Worm (Caenorhabditis elegans) whole organism, young adult: Measurements from ENCODE around the gene acly-1.

Experiments
- B0336.3 ChIP-seq: fragments of 200-800 bp; sonication (Bioruptor generic); IDR thresholded peaks from 2 replicates; pipeline ENCODE4 v1.3.6; 2022; ENCODE audit warnings: missing genetic modification characterization, missing compliant biosample characterization
- K11D2.4 ChIP-seq: fragments of 200-800 bp; sonication (Bioruptor generic); IDR thresholded peaks from 2 replicates; pipeline ENCODE4 v1.3.6; 2022; ENCODE audit warnings: missing genetic modification reagents, missing genetic modification characterization, missing compliant biosample characterization
- Y53F4B.3 ChIP-seq: fragments of 200-800 bp; sonication (Bioruptor generic); IDR thresholded peaks from 2 replicates; pipeline ENCODE4 v1.3.6; 2022; ENCODE audit warnings: missing genetic modification reagents, missing genetic modification characterization, missing compliant biosample characterization
- Y56A3A.18 ChIP-seq: fragments of 200-800 bp; sonication (Bioruptor generic); IDR thresholded peaks from 2 replicates; pipeline ENCODE4 v1.3.6; 2022; ENCODE audit warnings: missing genetic modification reagents, missing genetic modification characterization, missing compliant biosample characterization
- ama-1 ChIP-seq, 3 experiments: fragments of 150-350 bp in 1 of 3; sonication (generic microtip) in 2 of 3; optimal IDR thresholded peaks; 2 replicates each; lab custom pipeline; 2014 to 2018; ENCODE audit warnings: missing biosample characterization in 2 of 3, missing genetic modification characterization in 2 of 3, missing genetic modification reagents in 2 of 3
- cebp-1 ChIP-seq, 2 experiments: fragments of 200-800 bp in 1 of 2; sonication (Bioruptor generic) in 1 of 2; sonication (generic microtip) in 1 of 2; IDR thresholded peaks in 1 of 2; optimal IDR thresholded peaks in 1 of 2; 2 replicates each; pipeline versions ENCODE4 v1.3.6 to Lab custom; 2017 to 2022; ENCODE audit warnings: missing compliant biosample characterization in 2 of 2, missing genetic modification characterization in 2 of 2, mild to moderate bottlenecking in 1 of 2, missing genetic modification reagents in 1 of 2, moderate library complexity in 1 of 2
- ceh-27 ChIP-seq: fragments of 200-800 bp; sonication (Bioruptor generic); optimal IDR thresholded peaks from 2 replicates; lab custom pipeline; 2018; ENCODE audit warnings: mild to moderate bottlenecking, missing genetic modification characterization, moderate library complexity, missing compliant biosample characterization
- egrh-3 ChIP-seq: fragments of 200-800 bp; sonication (Bioruptor generic); IDR thresholded peaks from 2 replicates; pipeline ENCODE4 v1.3.6; 2022; ENCODE audit warnings: missing genetic modification reagents, missing genetic modification characterization, missing compliant biosample characterization
- ets-4 ChIP-seq: fragments of 200-800 bp; sonication (Bioruptor generic); optimal IDR thresholded peaks from 2 replicates; lab custom pipeline; 2018; ENCODE audit warnings: mild to moderate bottlenecking, missing genetic modification characterization, missing compliant biosample characterization
- hmg-1.2 ChIP-seq: fragments of 200-800 bp; sonication (Bioruptor generic); IDR thresholded peaks from 2 replicates; pipeline ENCODE4 v1.3.6; 2022; ENCODE audit warnings: missing genetic modification reagents, missing genetic modification characterization, missing compliant biosample characterization
- lin-40 ChIP-seq: sonication (generic microtip); optimal IDR thresholded peaks from 2 replicates; lab custom pipeline; 2016; ENCODE audit warnings: missing genetic modification characterization, mild to moderate bottlenecking, missing compliant biosample characterization, missing genotype, missing genetic modification reagents
- mcd-1 ChIP-seq: fragments of 200-800 bp; sonication (Bioruptor generic); IDR thresholded peaks from 2 replicates; pipeline ENCODE4 v1.3.6; 2022; ENCODE audit warnings: missing genetic modification reagents, missing genetic modification characterization, missing compliant biosample characterization
- nhr-80 ChIP-seq: sonication (generic microtip); optimal IDR thresholded peaks from 2 replicates; lab custom pipeline; 2016; ENCODE audit warnings: missing genetic modification characterization, missing compliant biosample characterization
- pbrm-1 ChIP-seq: fragments of 200-800 bp; sonication (Bioruptor generic); IDR thresholded peaks from 2 replicates; pipeline ENCODE4 v1.3.6; 2022; ENCODE audit warnings: missing genetic modification reagents, missing genetic modification characterization, missing compliant biosample characterization
- rcor-1 ChIP-seq: fragments of 200-800 bp; sonication (Bioruptor generic); IDR thresholded peaks from 2 replicates; pipeline ENCODE4 v1.3.6; 2022; ENCODE audit warnings: missing genetic modification reagents, missing genetic modification characterization, missing compliant biosample characterization
- tbp1 ChIP-seq: fragments of 200-800 bp; sonication (Bioruptor generic); optimal IDR thresholded peaks from 2 replicates; lab custom pipeline; 2018; ENCODE audit warnings: mild to moderate bottlenecking, missing genetic modification characterization, missing compliant biosample characterization
- tbx-9 ChIP-seq: sonication (generic microtip); optimal IDR thresholded peaks from 2 replicates; lab custom pipeline; 2016; ENCODE audit warnings: borderline replicate concordance, missing genetic modification characterization, inconsistent platforms, missing compliant biosample characterization
- unc-62 ChIP-seq: fragments of 150-350 bp; optimal IDR thresholded peaks from 2 replicates; lab custom pipeline; 2014; ENCODE audit warnings: missing biosample characterization, missing genetic modification reagents, missing genetic modification characterization
- zfh-2 ChIP-seq: fragments of 200-800 bp; sonication (Bioruptor generic); conservative IDR thresholded peaks from 2 replicates; pipeline ENCODE4 v1.3.6; 2022; ENCODE audit warnings: missing genetic modification reagents, missing genetic modification characterization, missing compliant biosample characterization
- zim-3 ChIP-seq: sonication (generic microtip); optimal IDR thresholded peaks from 2 replicates; lab custom pipeline; 2017; ENCODE audit warnings: mild to moderate bottlenecking, missing genetic modification characterization, moderate library complexity, missing compliant biosample characterization
- ztf-25 ChIP-seq: fragments of 200-800 bp; sonication (Bioruptor generic); IDR thresholded peaks from 2 replicates; pipeline ENCODE4 v1.3.6; 2022; ENCODE audit warnings: missing genetic modification reagents, missing genetic modification characterization, missing compliant biosample characterization

acly-1 gene

ce11 chrX:1525511-1526172, 46.3 kb downstream of the acly-1 start:
- TF ChIP-seq ets-4 (GFP tag; lab: Kevin White, UChicago) (no peak), nhr-80 (tag; lab: Kevin White, UChicago) (peak; percentile 23), rcor-1 (GFP tag; lab: Robert Waterston, UW) (no peak)

ce11 chrX:1527338-1527737, 48.0 kb downstream of the acly-1 start:
- 0 out of 2 replicates have a peak, but pooled peaks have one; percentile 33 for TF ChIP-seq K11D2.4 (GFP tag; lab: Robert Waterston, UW)
- peak; percentile 33 for TF ChIP-seq lin-40
- TF ChIP-seq rcor-1 (GFP tag; lab: Robert Waterston, UW), result no peak
- no peak for TF ChIP-seq Y53F4B.3
- TF ChIP-seq pbrm-1 (GFP tag; lab: Robert Waterston, UW), result no peak
- peak; percentile 5 for TF ChIP-seq ceh-27 (GFP tag; lab: Kevin White, UChicago)

ce11 chrX:1528107-1528506, 48.8 kb downstream of the acly-1 start:
- TF ChIP-seq tbp1 (no peak), ama-1 (optimal IDR thresholded peaks at IDR 0.05; lab: Kevin White, UChicago) (no peak), ama-1 (GFP tag; optimal IDR thresholded peaks at IDR 0.05; lab: Kevin White, UChicago) (no peak), unc-62 (GFP tag; lab: Kevin White, UChicago) (no peak), cebp-1 (GFP tag; IDR thresholded peaks at IDR 0.05; lab: Robert Waterston, UW) (peak; percentile 62; the same call in 1 of the 2 replicates), cebp-1 (tag; optimal IDR thresholded peaks at IDR 0.05; lab: Kevin White, UChicago) (peak; percentile 96), tbx-9 (tag; lab: Kevin White, UChicago) (no peak), egrh-3 (GFP tag; lab: Robert Waterston, UW) (no peak)
- TF ChIP-seq, all 124 proteins: peak for 1

DNA sequence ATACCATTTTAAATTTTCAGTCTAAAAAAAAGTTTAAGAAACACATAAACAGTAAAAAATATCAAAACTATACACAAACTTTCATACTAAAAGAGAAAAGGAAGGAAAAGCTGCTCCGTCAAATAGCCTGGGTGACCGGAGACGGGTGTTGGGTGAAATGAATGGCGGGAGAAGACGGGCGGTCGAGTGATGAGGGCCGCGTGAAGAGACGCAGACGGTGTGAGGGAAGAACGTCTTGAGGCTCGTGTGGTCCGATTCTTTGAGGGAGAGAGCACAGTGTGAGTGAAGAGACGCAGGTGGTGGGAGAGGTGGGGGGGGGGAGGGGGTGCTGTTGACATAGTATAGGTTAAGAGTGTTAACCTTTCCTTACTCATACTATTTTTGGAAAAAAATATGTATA, 49.7 kb downstream of the acly-1 start:
- TF ChIP-seq zim-3 (tag; lab: Kevin White, UChicago) (no peak), cebp-1 (GFP tag; IDR thresholded peaks at IDR 0.05; lab: Robert Waterston, UW) (no peak), cebp-1 (tag; optimal IDR thresholded peaks at IDR 0.05; lab: Kevin White, UChicago) (peak; percentile 39), ets-4 (GFP tag; lab: Kevin White, UChicago) (no peak), hmg-1.2 (GFP tag; lab: Robert Waterston, UW) (peak; percentile 87), egrh-3 (GFP tag; lab: Robert Waterston, UW) (peak; percentile 85), ztf-25 (GFP tag; lab: Robert Waterston, UW) (no peak), B0336.3 (GFP tag; lab: Robert Waterston, UW) (no peak), mcd-1 (GFP tag; lab: Robert Waterston, UW) (peak; percentile 41; the same call in 1 of the 2 replicates), Y56A3A.18 (GFP tag; lab: Robert Waterston, UW) (0 out of 2 replicates have a peak, but pooled peaks have one; percentile 29), zfh-2 (GFP tag; lab: Robert Waterston, UW) (peak; percentile 88)
